Worm (Caenorhabditis elegans) whole organism, young adult: Measurements from ENCODE around the gene W04H10.5.

ENCODE experiments used
- C06A6.2 ChIP-seq: fragments of 200-800 bp; sonication (Bioruptor generic); conservative IDR thresholded peaks from 2 replicates; pipeline ENCODE4 v1.3.6; 2022; ENCODE audit warnings: missing genetic modification characterization, missing compliant biosample characterization
- C17E4.6 ChIP-seq: fragments of 200-800 bp; sonication (Bioruptor generic); IDR thresholded peaks from 2 replicates; pipeline ENCODE4 v1.3.6; 2022; ENCODE audit warnings: missing genetic modification reagents, missing genetic modification characterization, missing compliant biosample characterization
- F23B12.7 ChIP-seq: sonication (generic microtip); optimal IDR thresholded peaks from 2 replicates; lab custom pipeline; 2017; ENCODE audit warnings: missing genetic modification characterization, mild to moderate bottlenecking, missing compliant biosample characterization, antibody characterized with exemption, moderate library complexity; ENCODE audit not compliant: insufficient read depth
- F39B2.1 ChIP-seq: fragments of 200-800 bp; sonication (Bioruptor generic); IDR thresholded peaks from 2 replicates; pipeline ENCODE4 v1.3.6; 2022; ENCODE audit warnings: missing genetic modification reagents, missing genetic modification characterization, missing compliant biosample characterization
- K11D2.4 ChIP-seq: fragments of 200-800 bp; sonication (Bioruptor generic); IDR thresholded peaks from 2 replicates; pipeline ENCODE4 v1.3.6; 2022; ENCODE audit warnings: missing genetic modification reagents, missing genetic modification characterization, missing compliant biosample characterization
- K12H6.12 ChIP-seq: fragments of 200-800 bp; sonication (Bioruptor generic); optimal IDR thresholded peaks from 2 replicates; lab custom pipeline; 2018; ENCODE audit warnings: mild to moderate bottlenecking, missing genetic modification characterization, missing compliant biosample characterization
- T26A5.8 ChIP-seq: sonication (generic microtip); optimal IDR thresholded peaks from 2 replicates; lab custom pipeline; 2016; ENCODE audit warnings: missing genetic modification characterization, missing compliant biosample characterization
- Y56A3A.18 ChIP-seq: fragments of 200-800 bp; sonication (Bioruptor generic); IDR thresholded peaks from 2 replicates; pipeline ENCODE4 v1.3.6; 2022; ENCODE audit warnings: missing genetic modification reagents, missing genetic modification characterization, missing compliant biosample characterization
- Y79H2A.3 ChIP-seq: fragments of 200-800 bp; sonication (Bioruptor generic); conservative IDR thresholded peaks from 2 replicates; pipeline ENCODE4 v1.3.6; 2022; ENCODE audit warnings: missing genetic modification reagents, missing genetic modification characterization, missing compliant biosample characterization
- attf-3 ChIP-seq: fragments of 200-800 bp; sonication (Bioruptor generic); conservative IDR thresholded peaks from 2 replicates; pipeline ENCODE4 v1.3.6; 2022; ENCODE audit warnings: missing genetic modification reagents, missing genetic modification characterization, missing compliant biosample characterization
- bed-1 ChIP-seq: fragments of 200-800 bp; sonication (Bioruptor generic); IDR thresholded peaks from 2 replicates; pipeline ENCODE4 v1.3.6; 2022; ENCODE audit warnings: missing genetic modification reagents, missing genetic modification characterization, missing compliant biosample characterization
- ccch-3 ChIP-seq: fragments of 200-800 bp; sonication (Bioruptor generic); optimal IDR thresholded peaks from 2 replicates; lab custom pipeline; 2018; ENCODE audit warnings: mild to moderate bottlenecking, missing genetic modification characterization, missing compliant biosample characterization
- ceh-91 ChIP-seq: fragments of 200-800 bp; sonication (Bioruptor generic); IDR thresholded peaks from 2 replicates; pipeline ENCODE4 v1.3.6; 2022; ENCODE audit warnings: missing genetic modification reagents, missing genetic modification characterization, missing compliant biosample characterization
- die-1 ChIP-seq: sonication (generic microtip); optimal IDR thresholded peaks from 2 replicates; lab custom pipeline; 2016; ENCODE audit warnings: missing genotype, mild to moderate bottlenecking, missing genetic modification characterization, missing compliant biosample characterization
- efl-1 ChIP-seq: fragments of 150-350 bp; optimal IDR thresholded peaks from 2 replicates; lab custom pipeline; 2014; ENCODE audit warnings: missing biosample characterization, missing genetic modification reagents, missing genetic modification characterization
- egl-44 ChIP-seq: fragments of 200-800 bp; sonication (Bioruptor generic); IDR thresholded peaks from 2 replicates; pipeline ENCODE4 v1.3.6; 2022; ENCODE audit warnings: missing genetic modification reagents, missing genetic modification characterization, missing compliant biosample characterization
- ets-4 ChIP-seq: fragments of 200-800 bp; sonication (Bioruptor generic); optimal IDR thresholded peaks from 2 replicates; lab custom pipeline; 2018; ENCODE audit warnings: mild to moderate bottlenecking, missing genetic modification characterization, missing compliant biosample characterization
- gei-17 ChIP-seq: fragments of 200-800 bp; sonication (Bioruptor generic); optimal IDR thresholded peaks from 2 replicates; lab custom pipeline; 2018; ENCODE audit warnings: mild to moderate bottlenecking, missing genetic modification characterization, missing compliant biosample characterization
- hmg-1.2 ChIP-seq: fragments of 200-800 bp; sonication (Bioruptor generic); IDR thresholded peaks from 2 replicates; pipeline ENCODE4 v1.3.6; 2022; ENCODE audit warnings: missing genetic modification reagents, missing genetic modification characterization, missing compliant biosample characterization
- hrde-1 ChIP-seq: sonication (generic microtip); optimal IDR thresholded peaks from 2 replicates; lab custom pipeline; 2016; ENCODE audit warnings: missing genetic modification characterization, mild to moderate bottlenecking, missing compliant biosample characterization, moderate library complexity, missing genotype, missing genetic modification reagents, borderline replicate concordance
- lag-1 ChIP-seq: fragments of 200-800 bp; sonication (Bioruptor generic); IDR thresholded peaks from 2 replicates; pipeline ENCODE4 v1.3.6; 2022; ENCODE audit warnings: missing genetic modification reagents, missing genetic modification characterization, missing compliant biosample characterization
- lin-35 ChIP-seq, 3 experiments: fragments of 150-350 bp in 2 of 3; sonication (generic microtip) in 1 of 3; optimal IDR thresholded peaks; 2 replicates each; lab custom pipeline; 2014 to 2018; ENCODE audit warnings: missing biosample characterization in 3 of 3, missing genetic modification characterization in 3 of 3, missing genetic modification reagents in 3 of 3
- lsl-1 ChIP-seq: fragments of 200-800 bp; sonication (Bioruptor generic); optimal IDR thresholded peaks from 2 replicates; lab custom pipeline; 2018; ENCODE audit warnings: mild to moderate bottlenecking, missing genetic modification characterization, moderate library complexity, missing compliant biosample characterization
- mcd-1 ChIP-seq: fragments of 200-800 bp; sonication (Bioruptor generic); IDR thresholded peaks from 2 replicates; pipeline ENCODE4 v1.3.6; 2022; ENCODE audit warnings: missing genetic modification reagents, missing genetic modification characterization, missing compliant biosample characterization
- nfyb-1 ChIP-seq: fragments of 200-800 bp; sonication (Bioruptor generic); IDR thresholded peaks from 2 replicates; pipeline ENCODE4 v1.3.6; 2022; ENCODE audit warnings: missing genetic modification reagents, missing genetic modification characterization, missing compliant biosample characterization
- nhr-120 ChIP-seq: fragments of 200-800 bp; sonication (Bioruptor generic); IDR thresholded peaks from 2 replicates; pipeline ENCODE4 v1.3.6; 2022; ENCODE audit warnings: missing genetic modification characterization, missing compliant biosample characterization
- nhr-80 ChIP-seq: sonication (generic microtip); optimal IDR thresholded peaks from 2 replicates; lab custom pipeline; 2016; ENCODE audit warnings: missing genetic modification characterization, missing compliant biosample characterization
- snpc-1.1 ChIP-seq: sonication (generic microtip); optimal IDR thresholded peaks from 2 replicates; lab custom pipeline; 2017; ENCODE audit warnings: missing genetic modification characterization, mild to moderate bottlenecking, missing compliant biosample characterization, antibody characterized with exemption, moderate library complexity, missing genotype, missing genetic modification reagents; ENCODE audit not compliant: insufficient read depth
- snpc-3.4 ChIP-seq: sonication (generic microtip); optimal IDR thresholded peaks from 2 replicates; lab custom pipeline; 2017; ENCODE audit warnings: missing genetic modification characterization, mild to moderate bottlenecking, missing compliant biosample characterization, antibody characterized with exemption, moderate library complexity, missing genotype, missing genetic modification reagents
- somi-1 ChIP-seq: fragments of 200-800 bp; sonication (Bioruptor generic); optimal IDR thresholded peaks from 2 replicates; lab custom pipeline; 2018; ENCODE audit warnings: mild to moderate bottlenecking, missing genetic modification characterization, missing compliant biosample characterization
- ztf-18 ChIP-seq: sonication (generic microtip); optimal IDR thresholded peaks from 2 replicates; lab custom pipeline; 2016; ENCODE audit warnings: missing genotype, mild to moderate bottlenecking, missing genetic modification characterization, missing compliant biosample characterization
- ztf-25 ChIP-seq: fragments of 200-800 bp; sonication (Bioruptor generic); IDR thresholded peaks from 2 replicates; pipeline ENCODE4 v1.3.6; 2022; ENCODE audit warnings: missing genetic modification reagents, missing genetic modification characterization, missing compliant biosample characterization
- ztf-28 ChIP-seq: fragments of 200-800 bp; sonication (Bioruptor generic); IDR thresholded peaks from 2 replicates; pipeline ENCODE4 v1.3.6; 2022; ENCODE audit warnings: missing genetic modification reagents, missing genetic modification characterization, missing compliant biosample characterization
- ztf-6 ChIP-seq: fragments of 200-800 bp; sonication (Bioruptor generic); IDR thresholded peaks from 2 replicates; pipeline ENCODE4 v1.3.6; 2022; ENCODE audit warnings: missing genetic modification reagents, missing genetic modification characterization, missing compliant biosample characterization

The W04H10.5 gene

DNA sequence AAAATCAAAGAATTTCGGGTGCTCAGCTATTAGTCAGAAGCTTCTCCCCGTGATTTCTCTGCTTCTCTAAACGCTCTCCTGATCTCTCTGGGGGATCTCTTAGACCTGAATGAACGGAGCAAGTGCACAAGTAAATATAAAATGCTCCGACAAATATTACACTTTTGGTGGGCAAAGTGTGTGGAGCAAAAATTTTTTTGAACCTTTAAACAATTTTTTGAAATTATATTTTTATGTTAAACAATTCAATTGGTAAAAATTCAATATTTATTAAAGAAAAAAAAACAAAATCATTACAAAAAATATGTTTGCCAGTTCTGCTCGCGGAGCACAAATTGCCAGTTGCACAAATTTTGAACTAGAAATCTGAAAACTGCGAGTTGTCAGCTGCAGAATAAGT is 33.3 kb downstream of the W04H10.5 start, which contains the start of gene K07E8.6:
Gene K07E8.6, minus strand, starts transcription at position 101 of the 400 bp plus-strand sequence.
- TF ChIP-seq snpc-3.4 (tag; lab: Kevin White, UChicago) (no peak), efl-1 (GFP tag; lab: Kevin White, UChicago) (no peak), F39B2.1 (no peak), ztf-6 (no peak), attf-3 (no peak)
- TF ChIP-seq, all 124 proteins: peak for 0

DNA sequence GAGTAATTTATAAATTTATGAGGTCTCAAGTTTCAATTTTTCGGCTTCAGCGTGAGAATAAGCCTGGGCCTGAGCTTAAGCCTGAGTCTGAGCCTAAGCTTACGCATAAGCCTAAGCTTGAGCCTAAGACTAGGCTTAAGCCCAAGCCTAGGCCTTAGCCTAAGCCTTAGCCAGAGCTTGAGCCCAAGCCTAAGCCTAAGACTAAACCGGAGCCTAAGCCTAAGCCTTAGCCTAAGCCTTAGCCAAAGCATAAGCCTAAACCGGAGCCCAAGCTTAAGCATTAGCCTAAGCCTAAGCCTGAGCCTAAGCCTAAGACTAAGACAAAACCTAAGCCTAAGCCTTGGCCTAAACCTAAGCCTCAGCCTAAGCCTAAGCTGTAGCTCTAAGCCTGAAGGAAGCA is 37.6 kb downstream of the W04H10.5 start:
- TF ChIP-seq nfyb-1 (GFP tag; lab: Robert Waterston, UW): no peak
- TF ChIP-seq hrde-1 (tag; lab: Kevin White, UChicago): no peak
- no peak for TF ChIP-seq ztf-28 (GFP tag; lab: Robert Waterston, UW)
- TF ChIP-seq gei-17 (GFP tag; lab: Kevin White, UChicago): no peak
- TF ChIP-seq lag-1 (GFP tag; lab: Robert Waterston, UW): no peak
- no peak for TF ChIP-seq ceh-91 (GFP tag; lab: Robert Waterston, UW)
- no peak for TF ChIP-seq ets-4 (GFP tag; lab: Kevin White, UChicago)

- TF ChIP-seq nhr-80 (tag; lab: Kevin White, UChicago): no peak
- no peak for TF ChIP-seq Y79H2A.3 (GFP tag; lab: Robert Waterston, UW)
- peak; percentile 54; the same call in 1 of the 2 replicates for TF ChIP-seq mcd-1 (GFP tag; lab: Robert Waterston, UW)
- TF ChIP-seq F23B12.7 (tag; lab: Kevin White, UChicago): peak; percentile 33
- TF ChIP-seq ztf-18 (tag; lab: Kevin White, UChicago): peak; percentile 92
- no peak for TF ChIP-seq T26A5.8 (tag; lab: Kevin White, UChicago)
- no peak for TF ChIP-seq C06A6.2 (GFP tag; lab: Robert Waterston, UW)
- TF ChIP-seq nhr-120 (GFP tag; lab: Robert Waterston, UW): no peak
- TF ChIP-seq lsl-1: peak; percentile 4
- no peak for TF ChIP-seq bed-1 (GFP tag; lab: Robert Waterston, UW)
- 0 out of 2 replicates have a peak, but pooled peaks have one; percentile 18 for TF ChIP-seq hmg-1.2 (GFP tag; lab: Robert Waterston, UW)
- TF ChIP-seq, all 124 proteins: peak for 5
These were observed 44.3 kb downstream of the W04H10.5 start, which contains the start of the genes K07E8.7 and frpr-14 for ce11 chrII:650321-651005. K07E8.7 (minus strand) TSS chrII:650367. frpr-14 (plus strand) TSS chrII:650955.

- no peak for TF ChIP-seq egl-44 (GFP tag; lab: Robert Waterston, UW)
- no peak for TF ChIP-seq ccch-3 (GFP tag; lab: Kevin White, UChicago)
- TF ChIP-seq Y56A3A.18: no peak
- no peak for TF ChIP-seq ztf-6
- no peak for TF ChIP-seq lsl-1
- TF ChIP-seq die-1: no peak
- TF ChIP-seq C17E4.6 (GFP tag; lab: Robert Waterston, UW): no peak
- no peak for TF ChIP-seq K11D2.4 (GFP tag; lab: Robert Waterston, UW)
- TF ChIP-seq Y79H2A.3 (GFP tag; lab: Robert Waterston, UW): no peak
- no peak for TF ChIP-seq snpc-1.1
- TF ChIP-seq K12H6.12 (tag; lab: Kevin White, UChicago): no peak
- TF ChIP-seq somi-1: no peak
- TF ChIP-seq lin-35 (GFP tag; optimal IDR thresholded peaks at IDR 0.05; lab: Kevin White, UChicago): no peak
- no peak for TF ChIP-seq ztf-25 (GFP tag; lab: Robert Waterston, UW)
These were observed 45.2 kb downstream of the W04H10.5 start for ce11 chrII:651324-651723.
